Worm (Caenorhabditis elegans): ENCODE data around the gene W04D12.1.

DNA sequence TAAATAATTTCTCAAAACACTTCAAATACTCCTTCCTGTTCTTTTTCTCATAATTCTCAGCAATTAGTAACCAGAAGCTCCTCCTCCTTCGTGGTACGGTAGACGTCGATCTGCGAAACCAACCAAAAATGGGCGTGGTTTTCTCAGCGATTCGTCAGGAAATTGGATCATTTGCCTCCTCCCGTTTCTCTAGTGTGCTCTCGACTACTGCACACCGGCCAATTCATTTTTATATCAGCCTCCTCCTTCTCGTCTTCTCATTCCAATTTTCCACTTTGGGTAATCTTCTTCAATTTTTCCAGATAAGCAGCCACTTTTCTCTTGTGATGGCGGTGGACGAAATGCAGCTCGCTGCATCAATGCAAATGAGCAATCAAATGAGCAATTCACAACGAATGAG is 38.0 kb upstream of the W04D12.1 start, which contains the start of gene ceh-10:
- no peak for TF ChIP-seq him-1 (tag; optimal IDR thresholded peaks at IDR 0.05)
- no peak for TF ChIP-seq dao-5 (tag; optimal IDR thresholded peaks at IDR 0.05)
- TF ChIP-seq W03F9.2 (tag; optimal IDR thresholded peaks at IDR 0.05) = no peak

Data from whole organism, L4/young adult.